Fruit fly (Drosophila melanogaster) whole organism, embryonic: ENCODE data around the gene CG33293.

Source experiments
- Adf1 ChIP-seq: fragments of 200-800 bp; sonication (Bioruptor generic); IDR thresholded peaks from 2 replicates; pipeline ENCODE4 v1.3.6; 2022; ENCODE audit warnings: missing biosample characterization, missing genetic modification characterization
- Atf6 ChIP-seq: fragments of 200-800 bp; sonication (Bioruptor generic); IDR thresholded peaks from 2 replicates; pipeline ENCODE4 v1.3.6; 2022; ENCODE audit warnings: missing biosample characterization, missing genetic modification characterization
- BEAF-32 ChIP-seq: fragments of 200-800 bp; sonication (Bioruptor generic); optimal IDR thresholded peaks from 3 replicates; lab custom pipeline; 2017; ENCODE audit warnings: missing biosample characterization, missing genetic modification characterization, mild to moderate bottlenecking, moderate library complexity, missing genetic modification reagents
- Bgb ChIP-seq: fragments of 200-800 bp; sonication (Bioruptor generic); IDR thresholded peaks from 2 replicates; pipeline ENCODE4 v1.3.6; 2022; ENCODE audit warnings: missing biosample characterization, missing genetic modification characterization; ENCODE audit not compliant: partially characterized antibody
- Blimp-1 ChIP-seq: fragments of 200-800 bp; sonication (Bioruptor generic); optimal IDR thresholded peaks from 3 replicates; lab custom pipeline; 2018; ENCODE audit warnings: missing biosample characterization, missing genetic modification characterization, mild to moderate bottlenecking, moderate library complexity, missing genetic modification reagents
- CG10147 ChIP-seq: fragments of 200-800 bp; sonication (Bioruptor generic); optimal IDR thresholded peaks from 2 replicates; lab custom pipeline; 2019; ENCODE audit warnings: missing biosample characterization, mild to moderate bottlenecking, missing genetic modification characterization, moderate library complexity
- CG11085 ChIP-seq: fragments of 200-800 bp; sonication (Bioruptor generic); IDR thresholded peaks from 2 replicates; pipeline ENCODE4 v1.3.6; 2022; ENCODE audit warnings: missing biosample characterization, missing genetic modification characterization
- CG11398 ChIP-seq: fragments of 200-800 bp; sonication (Bioruptor generic); optimal IDR thresholded peaks from 2 replicates; lab custom pipeline; 2016; ENCODE audit warnings: missing biosample characterization, missing genetic modification characterization
- CG12299 ChIP-seq: fragments of 200-800 bp; sonication (Bioruptor generic); optimal IDR thresholded peaks from 2 replicates; lab custom pipeline; 2018; ENCODE audit warnings: missing biosample characterization, mild to moderate bottlenecking, missing genetic modification characterization
- CG12942 ChIP-seq: fragments of 200-800 bp; sonication (Bioruptor generic); optimal IDR thresholded peaks from 3 replicates; lab custom pipeline; 2016; ENCODE audit warnings: missing biosample characterization, missing genetic modification characterization
- CG14014 ChIP-seq: fragments of 200-800 bp; sonication (Bioruptor generic); IDR thresholded peaks from 2 replicates; pipeline ENCODE4 v1.3.6; 2022; ENCODE audit warnings: missing biosample characterization, missing genetic modification characterization
- CG14860 ChIP-seq: fragments of 200-800 bp; sonication (Bioruptor generic); IDR thresholded peaks from 3 replicates; pipeline ENCODE4 v1.3.6; 2022; ENCODE audit warnings: missing biosample characterization, missing genetic modification characterization; ENCODE audit not compliant: partially characterized antibody
- CG15269 ChIP-seq: fragments of 200-800 bp; sonication (Bioruptor generic); optimal IDR thresholded peaks from 2 replicates; lab custom pipeline; 2018; ENCODE audit warnings: missing biosample characterization, mild to moderate bottlenecking, missing genetic modification characterization, moderate library complexity
- CG16815 ChIP-seq: fragments of 200-800 bp; sonication (Bioruptor generic); optimal IDR thresholded peaks from 3 replicates; lab custom pipeline; 2017; ENCODE audit warnings: missing biosample characterization, mild to moderate bottlenecking, missing genetic modification characterization
- CG17359 ChIP-seq: fragments of 200-800 bp; sonication (Bioruptor generic); optimal IDR thresholded peaks from 3 replicates; lab custom pipeline; 2018; ENCODE audit warnings: missing biosample characterization, mild to moderate bottlenecking, missing genetic modification characterization, moderate library complexity
- CG30403 ChIP-seq: fragments of 200-800 bp; sonication (Bioruptor generic); optimal IDR thresholded peaks from 3 replicates; lab custom pipeline; 2016; ENCODE audit warnings: missing biosample characterization, missing genetic modification characterization
- CG4328 ChIP-seq: fragments of 200-800 bp; sonication (Bioruptor generic); optimal IDR thresholded peaks from 3 replicates; lab custom pipeline; 2017; ENCODE audit warnings: missing biosample characterization, missing genetic modification reagents, missing genetic modification characterization
- CG4617 ChIP-seq: fragments of 200-800 bp; sonication (Bioruptor generic); optimal IDR thresholded peaks from 3 replicates; lab custom pipeline; 2016; ENCODE audit warnings: missing biosample characterization, missing genetic modification characterization, borderline replicate concordance
- D19A ChIP-seq: fragments of 200-800 bp; optimal IDR thresholded peaks from 3 replicates; lab custom pipeline; 2019; ENCODE audit warnings: missing biosample characterization, mild to moderate bottlenecking, missing genetic modification characterization, moderate library complexity
- Dad ChIP-seq: fragments of 200-800 bp; sonication (Bioruptor generic); optimal IDR thresholded peaks from 3 replicates; lab custom pipeline; 2016; ENCODE audit warnings: missing biosample characterization, missing genetic modification characterization
- Doc3 ChIP-seq: fragments of 200-800 bp; sonication (Bioruptor generic); IDR thresholded peaks from 3 replicates; pipeline ENCODE4 v1.3.6; 2022; ENCODE audit warnings: missing biosample characterization, missing genetic modification characterization; ENCODE audit not compliant: partially characterized antibody
- Dref ChIP-seq: fragments of 200-800 bp; sonication (Bioruptor generic); IDR thresholded peaks from 2 replicates; pipeline ENCODE4 v1.3.6; 2022; ENCODE audit warnings: missing biosample characterization, missing genetic modification characterization
- E2f1 ChIP-seq: fragments of 200-800 bp; sonication (Bioruptor generic); IDR thresholded peaks from 2 replicates; pipeline ENCODE4 v1.3.6; 2022; ENCODE audit warnings: missing biosample characterization, missing genetic modification characterization
- Mad ChIP-seq: fragments of 200-800 bp; sonication (Bioruptor generic); optimal IDR thresholded peaks from 2 replicates; lab custom pipeline; 2016; ENCODE audit warnings: missing biosample characterization, missing genetic modification characterization
- Mrtf ChIP-seq: fragments of 200-800 bp; sonication (Bioruptor generic); IDR thresholded peaks from 3 replicates; pipeline ENCODE4 v1.3.6; 2022; ENCODE audit warnings: missing biosample characterization, missing genetic modification characterization
- Nf-YA ChIP-seq: fragments of 200-800 bp; sonication (Bioruptor generic); IDR thresholded peaks from 2 replicates; pipeline ENCODE4 v1.3.6; 2022; ENCODE audit warnings: missing biosample characterization, missing genetic modification characterization
- Opbp ChIP-seq: fragments of 200-800 bp; sonication (Bioruptor generic); IDR thresholded peaks from 3 replicates; pipeline ENCODE4 v1.3.6; 2022; ENCODE audit warnings: missing biosample characterization, missing genetic modification characterization; ENCODE audit not compliant: partially characterized antibody
- Optix ChIP-seq: fragments of 200-800 bp; sonication (Bioruptor generic); IDR thresholded peaks from 3 replicates; pipeline ENCODE4 v1.3.6; 2022; ENCODE audit warnings: missing biosample characterization, missing genetic modification characterization
- Sox100B ChIP-seq: fragments of 200-800 bp; sonication (Bioruptor generic); optimal IDR thresholded peaks from 3 replicates; lab custom pipeline; 2018; ENCODE audit warnings: missing biosample characterization, mild to moderate bottlenecking, missing genetic modification characterization
- Sry-β ChIP-seq: fragments of 200-800 bp; sonication (Bioruptor generic); optimal IDR thresholded peaks from 2 replicates; lab custom pipeline; 2018; ENCODE audit warnings: missing biosample characterization, mild to moderate bottlenecking, missing genetic modification characterization, moderate library complexity
- Sry-δ ChIP-seq: fragments of 200-800 bp; sonication (Bioruptor generic); optimal IDR thresholded peaks from 2 replicates; lab custom pipeline; 2016; ENCODE audit warnings: missing biosample characterization, missing genetic modification characterization
- Stat92E ChIP-seq, 3 experiments: fragments of >200 bp in 2 of 3; fragments of 200-800 bp in 1 of 3; sonication (Bioruptor generic) in 1 of 3; optimal IDR thresholded peaks; 2 replicates each; lab custom pipeline; 2017 to 2019; ENCODE audit warnings: missing biosample characterization in 3 of 3, missing genetic modification characterization in 3 of 3, mild to moderate bottlenecking in 1 of 3, moderate library complexity in 1 of 3
- bsh ChIP-seq, 2 experiments: fragments of 200-800 bp; sonication (Bioruptor generic); optimal IDR thresholded peaks; 2 replicates each; lab custom pipeline; 2017 to 2018; ENCODE audit warnings: mild to moderate bottlenecking in 2 of 2, missing biosample characterization in 2 of 2, missing genetic modification characterization in 2 of 2, moderate library complexity in 1 of 2
- ci ChIP-seq: fragments of 200-800 bp; sonication (Bioruptor generic); IDR thresholded peaks from 3 replicates; pipeline ENCODE4 v1.3.6; 2022; ENCODE audit warnings: missing biosample characterization, missing genetic modification characterization
- dmrt99B ChIP-seq: fragments of 200-800 bp; sonication (Bioruptor generic); optimal IDR thresholded peaks from 2 replicates; lab custom pipeline; 2018; ENCODE audit warnings: missing biosample characterization, mild to moderate bottlenecking, missing genetic modification characterization, moderate library complexity
- fd64A ChIP-seq: fragments of 200-800 bp; sonication (Bioruptor generic); optimal IDR thresholded peaks from 3 replicates; lab custom pipeline; 2018; ENCODE audit warnings: missing biosample characterization, mild to moderate bottlenecking, missing genetic modification characterization
- fd96Cb ChIP-seq: fragments of 200-800 bp; sonication (Bioruptor generic); optimal IDR thresholded peaks from 2 replicates; lab custom pipeline; 2018; ENCODE audit warnings: missing biosample characterization, mild to moderate bottlenecking, missing genetic modification characterization, moderate library complexity
- fu2 ChIP-seq: fragments of 200-800 bp; sonication (Bioruptor generic); optimal IDR thresholded peaks from 2 replicates; lab custom pipeline; 2016; ENCODE audit warnings: missing biosample characterization, missing genetic modification characterization
- jigr1 ChIP-seq: fragments of 200-800 bp; sonication (Bioruptor generic); IDR thresholded peaks from 3 replicates; pipeline ENCODE4 v1.3.6; 2022; ENCODE audit warnings: missing biosample characterization, missing genetic modification characterization
- lab ChIP-seq: fragments of 200-800 bp; sonication (Bioruptor generic); optimal IDR thresholded peaks from 3 replicates; lab custom pipeline; 2017; ENCODE audit warnings: missing biosample characterization, missing genetic modification characterization, mild to moderate bottlenecking, moderate library complexity, missing genetic modification reagents
- mld ChIP-seq: fragments of 200-800 bp; sonication (Bioruptor generic); IDR thresholded peaks from 3 replicates; pipeline ENCODE4 v1.3.6; 2022; ENCODE audit warnings: missing biosample characterization, missing genetic modification characterization; ENCODE audit not compliant: partially characterized antibody
- ranshi ChIP-seq: fragments of 200-800 bp; sonication (Bioruptor generic); IDR thresholded peaks from 2 replicates; pipeline ENCODE4 v1.3.6; 2022; ENCODE audit warnings: missing biosample characterization, missing genetic modification characterization
- sc ChIP-seq, 3 experiments: fragments of >200 bp in 2 of 3; fragments of 200-800 bp in 1 of 3; sonication (Bioruptor generic) in 1 of 3; optimal IDR thresholded peaks; 2 replicates in 2 of 3; 3 replicates in 1 of 3; lab custom pipeline; 2017; ENCODE audit warnings: mild to moderate bottlenecking in 1 of 3, missing biosample characterization in 1 of 3, missing genetic modification characterization in 1 of 3, missing genetic modification reagents in 1 of 3
- sd ChIP-seq: fragments of 200-800 bp; sonication (Bioruptor generic); optimal IDR thresholded peaks from 3 replicates; lab custom pipeline; 2018; ENCODE audit warnings: missing biosample characterization, mild to moderate bottlenecking, missing genetic modification characterization, moderate library complexity
- sens-2 ChIP-seq: fragments of 200-800 bp; sonication (Bioruptor generic); IDR thresholded peaks from 2 replicates; pipeline ENCODE4 v1.3.6; 2022; ENCODE audit warnings: missing biosample characterization, missing genetic modification characterization
- sima ChIP-seq: fragments of 200-800 bp; sonication (Bioruptor generic); optimal IDR thresholded peaks from 2 replicates; lab custom pipeline; 2016; ENCODE audit warnings: missing biosample characterization, missing genetic modification characterization
- slp2 ChIP-seq: fragments of 200-800 bp; sonication (Bioruptor generic); optimal IDR thresholded peaks from 2 replicates; lab custom pipeline; 2016; ENCODE audit warnings: missing biosample characterization, missing genetic modification characterization

CG33293 gene

DNA sequence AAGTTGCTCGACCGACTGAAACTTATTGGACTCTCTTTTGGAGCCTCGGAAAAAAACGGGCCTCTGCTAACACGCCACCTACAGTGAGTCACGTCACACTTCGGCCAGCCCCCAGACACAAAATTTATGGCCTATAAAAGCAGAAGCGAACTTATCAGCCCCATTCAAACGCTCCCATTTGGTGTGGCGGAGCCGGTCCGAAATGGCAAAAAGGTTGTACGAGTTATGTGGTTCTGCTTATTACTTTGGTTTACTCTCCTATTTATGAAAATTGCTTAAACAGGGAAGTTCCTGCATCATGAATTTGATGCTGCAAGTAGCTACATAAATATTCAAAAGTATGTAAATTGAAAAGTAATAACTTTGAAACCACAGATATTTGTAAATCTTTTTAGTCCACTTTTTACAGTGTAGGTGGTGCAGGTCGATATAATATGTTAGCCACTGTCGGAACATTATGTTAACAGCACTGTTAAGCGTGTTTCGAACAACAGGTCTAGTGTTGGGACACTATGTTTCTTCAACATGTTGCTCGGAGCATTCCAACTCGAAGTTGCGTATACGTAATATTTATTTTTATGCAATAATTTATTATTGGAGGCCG, 42.9 kb upstream of the CG33293 start (continued):
- TF ChIP-seq CG10147 (peak; percentile 93), CG17359 (peak; percentile 91), Sry-β (peak; percentile 42), sd (peak; percentile 85), mld (GFP tag; lab: Robert Waterston, UW) (no peak), CG11085 (peak; percentile 67), CG12942 (GFP tag; lab: Kevin White, UChicago) (peak; percentile 79), CG15269 (peak; percentile 94), sens-2 (peak; percentile 73), CG30403 (GFP tag; lab: Kevin White, UChicago) (peak; percentile 96), sc (optimal IDR thresholded peaks at IDR 0.05; lab: Kevin White, UChicago) (no peak), sc (GFP tag; optimal IDR thresholded peaks at IDR 0.05; lab: Kevin White, UChicago) (peak; percentile 75), bsh (GFP tag; optimal IDR thresholded peaks at IDR 0.05; lab: Kevin White, UChicago) (peak; percentile 74 to 91), CG16815 (peak; percentile 81), Blimp-1 (GFP tag; lab: Kevin White, UChicago) (peak; percentile 90), fu2 (peak; percentile 89), Bgb (GFP tag; lab: Robert Waterston, UW) (no peak), Optix (GFP tag; lab: Robert Waterston, UW) (peak; percentile 79; the same call in 2 of the 3 replicates), jigr1 (GFP tag; lab: Robert Waterston, UW) (no peak), dmrt99B (peak; percentile 94), Nf-YA (GFP tag; lab: Robert Waterston, UW) (no peak), CG4328 (GFP tag; lab: Kevin White, UChicago) (peak; percentile 91), sima (peak; percentile 86), fd64A (GFP tag; lab: Kevin White, UChicago) (peak; percentile 80), Atf6 (GFP tag; lab: Robert Waterston, UW) (peak; percentile 90), Mad (peak; percentile 68), E2f1 (GFP tag; lab: Robert Waterston, UW) (peak; percentile 76), slp2 (GFP tag; lab: Kevin White, UChicago) (peak; percentile 88), CG12299 (tag; lab: Kevin White, UChicago) (peak; percentile 90), CG11398 (GFP tag; lab: Kevin White, UChicago) (peak; percentile 85), Dad (GFP tag; lab: Kevin White, UChicago) (peak; percentile 88), Dref (GFP tag; lab: Robert Waterston, UW) (no peak), CG14014 (GFP tag; lab: Robert Waterston, UW) (peak; percentile 86), CG14860 (GFP tag; lab: Robert Waterston, UW) (no peak), CG4617 (GFP tag; lab: Kevin White, UChicago) (peak; percentile 51), ranshi (GFP tag; lab: Robert Waterston, UW) (peak; percentile 74; the same call in 1 of the 2 replicates), D19A (tag; lab: Kevin White, UChicago) (peak; percentile 86), BEAF-32 (no peak), Opbp (no peak), Stat92E (GFP tag; optimal IDR thresholded peaks at IDR 0.05; lab: Kevin White, UChicago) (peak in 1 of 3 experiments; percentile 10), lab (GFP tag; lab: Kevin White, UChicago) (peak; percentile 96), Adf1 (peak; percentile 46), Doc3 (GFP tag; lab: Robert Waterston, UW) (no peak), ci (GFP tag; lab: Robert Waterston, UW) (peak; percentile 84; the same call in 2 of the 3 replicates), Mrtf (GFP tag; lab: Robert Waterston, UW) (peak; percentile 73; the same call in 2 of the 3 replicates), fd96Cb (tag; lab: Kevin White, UChicago) (peak; percentile 89), Sox100B (GFP tag; lab: Kevin White, UChicago) (peak; percentile 94), Sry-δ (GFP tag; lab: Kevin White, UChicago) (peak; percentile 60)
